Worm (Caenorhabditis elegans): ENCODE results near the gene nfya-1.

DNA sequence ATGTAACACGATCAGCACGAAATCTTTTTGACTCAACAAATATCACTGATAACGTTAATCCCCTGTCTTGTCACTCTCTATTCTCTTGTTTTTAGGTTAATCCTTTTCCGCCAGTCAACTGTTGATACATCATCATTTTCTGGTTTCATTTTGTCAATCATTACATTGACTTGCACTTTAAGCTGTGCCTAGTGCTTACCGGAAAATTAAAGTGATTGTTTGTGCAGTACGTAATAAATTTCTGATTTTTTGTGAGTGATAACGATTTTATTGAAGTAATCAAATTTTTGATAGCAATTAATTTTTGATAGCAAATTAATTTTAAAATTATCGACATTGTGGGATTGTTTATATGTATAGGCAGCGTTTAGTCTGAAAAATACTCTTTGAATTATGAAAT is 37.5 kb downstream of the nfya-1 start:
- TF ChIP-seq pat-9 (tag; optimal IDR thresholded peaks at IDR 0.05), result no peak
- TF ChIP-seq ceh-6 (GFP tag; optimal IDR thresholded peaks at IDR 0.05), result no peak
- TF ChIP-seq ttx-3 (tag; optimal IDR thresholded peaks at IDR 0.05), result no peak

Data from whole organism, late embryonic.